Fruit fly (Drosophila melanogaster) whole organism, embryonic: ENCODE data around the gene Abl.

Source experiments
- Antp ChIP-seq: fragments of 200-800 bp; sonication (Bioruptor generic); optimal IDR thresholded peaks from 3 replicates; lab custom pipeline; 2016; ENCODE audit warnings: missing biosample characterization, missing genetic modification characterization
- Blimp-1 ChIP-seq: fragments of 200-800 bp; sonication (Bioruptor generic); optimal IDR thresholded peaks from 3 replicates; lab custom pipeline; 2018; ENCODE audit warnings: missing biosample characterization, missing genetic modification characterization, mild to moderate bottlenecking, moderate library complexity, missing genetic modification reagents
- CG1024 ChIP-seq: fragments of 200-800 bp; sonication (Bioruptor generic); IDR thresholded peaks from 2 replicates; pipeline ENCODE4 v1.3.6; 2022; ENCODE audit warnings: missing biosample characterization, missing genetic modification characterization
- CG10979 ChIP-seq: fragments of 200-800 bp; sonication (Bioruptor generic); optimal IDR thresholded peaks from 2 replicates; lab custom pipeline; 2018; ENCODE audit warnings: missing biosample characterization, mild to moderate bottlenecking, missing genetic modification characterization, moderate library complexity
- CG11696 ChIP-seq: fragments of 200-800 bp; sonication (Bioruptor generic); IDR thresholded peaks from 2 replicates; pipeline ENCODE4 v1.3.6; 2022; ENCODE audit warnings: missing biosample characterization, missing genetic modification characterization
- CG1233 ChIP-seq: fragments of 200-800 bp; sonication (Bioruptor generic); optimal IDR thresholded peaks from 4 replicates; lab custom pipeline; 2018; ENCODE audit warnings: missing biosample characterization, mild to moderate bottlenecking, missing genetic modification characterization
- CG13296 ChIP-seq: fragments of 200-800 bp; sonication (Bioruptor generic); optimal IDR thresholded peaks from 3 replicates; lab custom pipeline; 2018; ENCODE audit warnings: missing biosample characterization, mild to moderate bottlenecking, missing genetic modification characterization
- CG15514 ChIP-seq: fragments of 200-800 bp; sonication (Bioruptor generic); optimal IDR thresholded peaks from 3 replicates; lab custom pipeline; 2017; ENCODE audit warnings: missing biosample characterization, missing genetic modification characterization, mild to moderate bottlenecking, moderate library complexity, missing genetic modification reagents
- CG15696 ChIP-seq: fragments of 200-800 bp; sonication (Bioruptor generic); optimal IDR thresholded peaks from 2 replicates; lab custom pipeline; 2019; ENCODE audit warnings: missing biosample characterization, mild to moderate bottlenecking, missing genetic modification characterization, moderate library complexity
- CG1647 ChIP-seq: fragments of 200-800 bp; sonication (Bioruptor generic); optimal IDR thresholded peaks from 3 replicates; lab custom pipeline; 2016; ENCODE audit warnings: missing biosample characterization, missing genetic modification characterization
- CG16779 ChIP-seq: fragments of 200-800 bp; sonication (Bioruptor generic); IDR thresholded peaks from 2 replicates; pipeline ENCODE4 v1.3.6; 2022; ENCODE audit warnings: missing biosample characterization, missing genetic modification characterization
- CG17568 ChIP-seq: fragments of 200-800 bp; sonication (Bioruptor generic); optimal IDR thresholded peaks from 2 replicates; lab custom pipeline; 2018; ENCODE audit warnings: missing biosample characterization, mild to moderate bottlenecking, missing genetic modification characterization, moderate library complexity
- CG1792 ChIP-seq: fragments of 200-800 bp; sonication (Bioruptor generic); optimal IDR thresholded peaks from 2 replicates; lab custom pipeline; 2016; ENCODE audit warnings: missing biosample characterization, missing genetic modification characterization
- CG1832 ChIP-seq: fragments of 200-800 bp; sonication (Bioruptor generic); optimal IDR thresholded peaks from 2 replicates; lab custom pipeline; 2017; ENCODE audit warnings: missing biosample characterization, mild to moderate bottlenecking, missing genetic modification characterization, inconsistent platforms
- CG2202 ChIP-seq: fragments of 200-800 bp; sonication (Bioruptor generic); optimal IDR thresholded peaks from 2 replicates; lab custom pipeline; 2018; ENCODE audit warnings: missing biosample characterization, mild to moderate bottlenecking, missing genetic modification characterization
- CG33213 ChIP-seq: fragments of 200-800 bp; sonication (Bioruptor generic); optimal IDR thresholded peaks from 3 replicates; lab custom pipeline; 2016; ENCODE audit warnings: missing biosample characterization, missing genetic modification characterization
- CG4424 ChIP-seq: fragments of 200-800 bp; sonication (Bioruptor generic); optimal IDR thresholded peaks from 3 replicates; lab custom pipeline; 2016; ENCODE audit warnings: missing biosample characterization, missing genetic modification characterization
- CG8089 ChIP-seq: fragments of 200-800 bp; sonication (Bioruptor generic); optimal IDR thresholded peaks from 3 replicates; lab custom pipeline; 2016; ENCODE audit warnings: missing biosample characterization, missing genetic modification characterization
- CG8388 ChIP-seq: fragments of 200-800 bp; sonication (Bioruptor generic); optimal IDR thresholded peaks from 2 replicates; lab custom pipeline; 2019; ENCODE audit warnings: missing biosample characterization, mild to moderate bottlenecking, missing genetic modification characterization, moderate library complexity
- Dip2 ChIP-seq: fragments of 200-800 bp; sonication (Bioruptor generic); IDR thresholded peaks from 2 replicates; pipeline ENCODE4 v1.3.6; 2022; ENCODE audit warnings: missing biosample characterization, missing genetic modification characterization
- Doc2 ChIP-seq: fragments of 200-800 bp; sonication (Bioruptor generic); IDR thresholded peaks from 2 replicates; pipeline ENCODE4 v1.3.6; 2022; ENCODE audit warnings: missing biosample characterization, missing genetic modification characterization
- Dref ChIP-seq: fragments of 200-800 bp; sonication (Bioruptor generic); IDR thresholded peaks from 2 replicates; pipeline ENCODE4 v1.3.6; 2022; ENCODE audit warnings: missing biosample characterization, missing genetic modification characterization
- Eip74EF ChIP-seq, 2 experiments: fragments of 200-800 bp in 1 of 2; fragments of >200 bp in 1 of 2; sonication (Bioruptor generic) in 1 of 2; optimal IDR thresholded peaks; 2 replicates each; lab custom pipeline; 2017 to 2019; ENCODE audit warnings: missing biosample characterization in 2 of 2, missing genetic modification characterization in 2 of 2, mild to moderate bottlenecking in 1 of 2, moderate library complexity in 1 of 2
- Hey ChIP-seq: fragments of 200-800 bp; sonication (Bioruptor generic); optimal IDR thresholded peaks from 3 replicates; lab custom pipeline; 2018; ENCODE audit warnings: missing biosample characterization, mild to moderate bottlenecking, missing genetic modification characterization
- Hmx ChIP-seq: fragments of 200-800 bp; sonication (Bioruptor generic); optimal IDR thresholded peaks from 2 replicates; lab custom pipeline; 2016; ENCODE audit warnings: missing biosample characterization, missing genetic modification characterization
- Lim3 ChIP-seq: fragments of 200-800 bp; sonication (Bioruptor generic); IDR thresholded peaks from 2 replicates; pipeline ENCODE4 v1.3.6; 2022; ENCODE audit warnings: missing biosample characterization, missing genetic modification characterization
- Max ChIP-seq: fragments of 200-800 bp; sonication (Bioruptor generic); optimal IDR thresholded peaks from 2 replicates; lab custom pipeline; 2016; ENCODE audit warnings: missing biosample characterization, mild to moderate bottlenecking, missing genetic modification characterization
- Oaz ChIP-seq: fragments of 200-800 bp; sonication (Bioruptor generic); IDR thresholded peaks from 2 replicates; pipeline ENCODE4 v1.3.6; 2022; ENCODE audit warnings: missing biosample characterization, missing genetic modification characterization
- Oli ChIP-seq: fragments of 200-800 bp; sonication (Bioruptor generic); optimal IDR thresholded peaks from 2 replicates; lab custom pipeline; 2018; ENCODE audit warnings: missing biosample characterization, mild to moderate bottlenecking, missing genetic modification characterization, moderate library complexity
- Rx ChIP-seq: fragments of 200-800 bp; sonication (Bioruptor generic); IDR thresholded peaks from 2 replicates; pipeline ENCODE4 v1.3.6; 2022; ENCODE audit warnings: missing biosample characterization, missing genetic modification characterization
- Side ChIP-seq: fragments of 200-800 bp; sonication (Bioruptor generic); optimal IDR thresholded peaks from 2 replicates; lab custom pipeline; 2016; ENCODE audit warnings: missing biosample characterization, missing genetic modification characterization
- Sry-β ChIP-seq: fragments of 200-800 bp; sonication (Bioruptor generic); optimal IDR thresholded peaks from 2 replicates; lab custom pipeline; 2018; ENCODE audit warnings: missing biosample characterization, mild to moderate bottlenecking, missing genetic modification characterization, moderate library complexity
- amos ChIP-seq: fragments of 200-800 bp; sonication (Bioruptor generic); IDR thresholded peaks from 2 replicates; pipeline ENCODE4 v1.3.6; 2022; ENCODE audit warnings: missing biosample characterization, missing genetic modification characterization; ENCODE audit not compliant: partially characterized antibody
- ci ChIP-seq: fragments of 200-800 bp; sonication (Bioruptor generic); IDR thresholded peaks from 3 replicates; pipeline ENCODE4 v1.3.6; 2022; ENCODE audit warnings: missing biosample characterization, missing genetic modification characterization
- crp ChIP-seq, 2 experiments: fragments of 200-800 bp; sonication (Bioruptor generic); optimal IDR thresholded peaks; 2 replicates in 1 of 2; 3 replicates in 1 of 2; lab custom pipeline; 2017; ENCODE audit warnings: missing biosample characterization in 2 of 2, missing genetic modification characterization in 2 of 2, mild to moderate bottlenecking in 1 of 2, moderate library complexity in 1 of 2
- dan ChIP-seq: fragments of 200-800 bp; sonication (Bioruptor generic); IDR thresholded peaks from 2 replicates; pipeline ENCODE4 v1.3.6; 2022; ENCODE audit warnings: missing biosample characterization, missing genetic modification characterization
- ftz-f1 ChIP-seq: fragments of 200-800 bp; sonication (Bioruptor generic); optimal IDR thresholded peaks from 2 replicates; lab custom pipeline; 2016; ENCODE audit warnings: missing biosample characterization, missing genetic modification characterization
- hbn ChIP-seq: fragments of 200-800 bp; sonication (Bioruptor generic); IDR thresholded peaks from 2 replicates; pipeline ENCODE4 v1.3.6; 2022; ENCODE audit warnings: missing biosample characterization, missing genetic modification characterization; ENCODE audit not compliant: partially characterized antibody
- lilli ChIP-seq: fragments of 200-800 bp; sonication (Bioruptor generic); optimal IDR thresholded peaks from 3 replicates; lab custom pipeline; 2016; ENCODE audit warnings: missing biosample characterization, missing genetic modification characterization
- luna ChIP-seq: fragments of 200-800 bp; sonication (Bioruptor generic); optimal IDR thresholded peaks from 2 replicates; lab custom pipeline; 2016; ENCODE audit warnings: missing biosample characterization, missing genetic modification characterization
- odd ChIP-seq: fragments of 200-800 bp; sonication (Bioruptor generic); optimal IDR thresholded peaks from 2 replicates; lab custom pipeline; 2017; ENCODE audit warnings: missing biosample characterization, mild to moderate bottlenecking, missing genetic modification characterization
- otp ChIP-seq: fragments of 200-800 bp; sonication (Bioruptor generic); IDR thresholded peaks from 3 replicates; pipeline ENCODE4, ENCODE4 v1.3.6; 2022; ENCODE audit warnings: missing biosample characterization, missing genetic modification characterization
- pfk ChIP-seq: fragments of 200-800 bp; sonication (Bioruptor generic); optimal IDR thresholded peaks from 2 replicates; lab custom pipeline; 2018; ENCODE audit warnings: missing biosample characterization, mild to moderate bottlenecking, missing genetic modification characterization, moderate library complexity
- repo ChIP-seq: fragments of 200-800 bp; sonication (Bioruptor generic); optimal IDR thresholded peaks from 2 replicates; lab custom pipeline; 2016; ENCODE audit warnings: missing biosample characterization, missing genetic modification characterization
- rib ChIP-seq: fragments of 200-800 bp; sonication (Bioruptor generic); IDR thresholded peaks from 2 replicates; pipeline ENCODE4 v1.3.6; 2022; ENCODE audit warnings: missing biosample characterization, missing genetic modification characterization
- salm ChIP-seq: fragments of 200-800 bp; sonication (Bioruptor generic); optimal IDR thresholded peaks from 2 replicates; lab custom pipeline; 2018; ENCODE audit warnings: missing biosample characterization, mild to moderate bottlenecking, missing genetic modification characterization
- sd ChIP-seq: fragments of 200-800 bp; sonication (Bioruptor generic); optimal IDR thresholded peaks from 3 replicates; lab custom pipeline; 2018; ENCODE audit warnings: missing biosample characterization, mild to moderate bottlenecking, missing genetic modification characterization, moderate library complexity
- sima ChIP-seq: fragments of 200-800 bp; sonication (Bioruptor generic); optimal IDR thresholded peaks from 2 replicates; lab custom pipeline; 2016; ENCODE audit warnings: missing biosample characterization, missing genetic modification characterization
- tup ChIP-seq: fragments of 200-800 bp; sonication (Bioruptor generic); optimal IDR thresholded peaks from 2 replicates; lab custom pipeline; 2016; ENCODE audit warnings: missing biosample characterization, mild to moderate bottlenecking, missing genetic modification characterization, moderate library complexity
- tx ChIP-seq: fragments of 200-800 bp; sonication (Bioruptor generic); optimal IDR thresholded peaks from 2 replicates; lab custom pipeline; 2016; ENCODE audit warnings: missing biosample characterization, missing genetic modification characterization
- zfh1 ChIP-seq: fragments of 200-800 bp; sonication (Bioruptor generic); IDR thresholded peaks from 3 replicates; pipeline ENCODE4 v1.3.6; 2022; ENCODE audit warnings: missing biosample characterization, missing genetic modification characterization

Abl gene

DNA sequence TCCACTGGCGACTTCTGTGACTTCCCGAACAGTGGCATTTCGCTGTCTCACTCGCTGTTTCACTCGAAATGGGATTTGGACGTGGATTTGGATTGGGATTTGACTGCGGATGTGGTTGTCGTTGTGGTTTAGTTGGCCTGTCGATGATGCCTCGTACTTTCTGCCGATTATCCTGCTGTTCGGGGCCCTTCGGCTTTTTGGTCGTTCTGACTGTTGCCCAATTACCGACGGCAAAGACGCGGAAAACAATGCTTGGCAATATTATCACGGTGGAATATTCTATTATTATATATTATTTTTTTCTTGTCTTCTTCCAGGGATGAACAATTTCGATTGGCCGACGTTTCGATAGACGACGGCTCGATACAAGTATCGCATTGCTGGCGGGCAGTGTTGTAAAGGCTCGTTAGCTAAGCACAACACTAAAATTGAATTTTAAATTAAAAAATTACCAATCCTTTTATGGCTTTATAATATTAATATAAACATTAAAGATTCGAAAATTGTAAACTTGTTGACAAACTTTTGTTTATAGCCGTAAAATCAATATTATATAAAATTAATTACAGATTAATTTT lies 32.5 kb downstream of the Abl start, which contains the start of gene Mo25 (continued):
- TF ChIP-seq CG33213 (no peak), CG13296 (peak; percentile 44), ci (GFP tag; lab: Robert Waterston, UW) (peak; percentile 54; the same call in 2 of the 3 replicates), Dip2 (GFP tag; lab: Robert Waterston, UW) (no peak), CG1832 (GFP tag; lab: Kevin White, UChicago) (no peak), CG16779 (GFP tag; lab: Robert Waterston, UW) (no peak), tx (GFP tag; lab: Kevin White, UChicago) (no peak), CG17568 (GFP tag; lab: Kevin White, UChicago) (no peak), Lim3 (GFP tag; lab: Robert Waterston, UW) (no peak), CG15514 (GFP tag; lab: Kevin White, UChicago) (peak; percentile 65), CG2202 (tag; lab: Kevin White, UChicago) (no peak), Oaz (GFP tag; lab: Robert Waterston, UW) (no peak), ftz-f1 (no peak), Max (GFP tag; lab: Kevin White, UChicago) (peak; percentile 38), CG10979 (tag; lab: Kevin White, UChicago) (peak; percentile 19), rib (GFP tag; lab: Robert Waterston, UW) (no peak), hbn (GFP tag; lab: Robert Waterston, UW) (peak; percentile 79), Side (GFP tag; lab: Kevin White, UChicago) (peak; percentile 0), CG1792 (no peak), CG11696 (GFP tag; lab: Robert Waterston, UW) (no peak), luna (GFP tag; lab: Kevin White, UChicago) (no peak), sd (tag; lab: Kevin White, UChicago) (no peak), Hmx (GFP tag; lab: Kevin White, UChicago) (no peak), pfk (GFP tag; lab: Kevin White, UChicago) (peak; percentile 23), odd (GFP tag; lab: Kevin White, UChicago) (no peak), Hey (tag; lab: Kevin White, UChicago) (no peak), CG8089 (GFP tag; lab: Kevin White, UChicago) (no peak), otp (GFP tag; lab: Robert Waterston, UW) (0 out of 3 replicates have a peak, but pooled peaks have one; percentile 33), dan (no peak), CG1647 (GFP tag; lab: Kevin White, UChicago) (peak; percentile 12), salm (tag; lab: Kevin White, UChicago) (no peak), CG1233 (GFP tag; lab: Kevin White, UChicago) (no peak), Oli (tag; lab: Kevin White, UChicago) (no peak), sima (GFP tag; lab: Kevin White, UChicago) (no peak), Doc2 (GFP tag; lab: Robert Waterston, UW) (no peak), CG4424 (peak; percentile 52), lilli (GFP tag; lab: Kevin White, UChicago) (peak; percentile 69), CG1024 (GFP tag; lab: Robert Waterston, UW) (no peak), repo (no peak), zfh1 (GFP tag; lab: Robert Waterston, UW) (no peak), tup (GFP tag; lab: Kevin White, UChicago) (no peak), crp (GFP tag; optimal IDR thresholded peaks at IDR 0.05; lab: Kevin White, UChicago) (no peak), Antp (no peak), Rx (no peak), CG15696 (tag; lab: Kevin White, UChicago) (no peak), Eip74EF (GFP tag; optimal IDR thresholded peaks at IDR 0.05; lab: Kevin White, UChicago) (no peak), Blimp-1 (GFP tag; lab: Kevin White, UChicago) (peak; percentile 15), Sry-β (GFP tag; lab: Kevin White, UChicago) (no peak), CG8388 (GFP tag; lab: Kevin White, UChicago) (peak; percentile 11), Dref (GFP tag; lab: Robert Waterston, UW) (peak; percentile 91), amos (GFP tag; lab: Robert Waterston, UW) (peak; percentile 86)
